Worm (Caenorhabditis elegans) whole organism, dauer: ENCODE data around the gene oac-40.

Source experiments
- unc-62 ChIP-seq: sonication (generic microtip); optimal IDR thresholded peaks from 2 replicates; lab custom pipeline; 2017; ENCODE audit warnings: missing biosample characterization, missing genetic modification reagents, missing genetic modification characterization

Gene oac-40

DNA sequence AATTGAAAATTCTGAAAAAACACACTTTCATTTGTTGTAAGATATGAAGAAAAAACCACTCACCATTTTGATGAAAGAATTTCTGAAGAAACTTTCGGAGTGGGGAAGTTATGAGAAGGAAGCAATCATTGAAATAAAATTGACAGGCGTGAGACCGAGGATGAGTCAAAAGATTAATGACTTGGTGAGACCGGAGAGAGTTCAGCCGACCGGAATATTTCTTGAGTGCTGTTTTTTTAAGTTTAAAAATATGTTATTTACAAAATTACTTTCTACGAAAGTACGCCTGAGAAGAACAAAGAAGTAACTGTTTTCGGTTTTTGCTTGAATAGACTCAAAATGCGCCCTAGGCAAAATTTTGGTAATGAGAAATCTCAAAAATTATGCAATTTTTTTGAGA is 39.7 kb downstream of the oac-40 start, which contains the start of gene C25E10.10:
C25E10.10 (minus strand) TSS at position 101 of the 400 bp plus-strand sequence.
- no peak for TF ChIP-seq unc-62 (GFP tag; lab: Kevin White, UChicago)

DNA sequence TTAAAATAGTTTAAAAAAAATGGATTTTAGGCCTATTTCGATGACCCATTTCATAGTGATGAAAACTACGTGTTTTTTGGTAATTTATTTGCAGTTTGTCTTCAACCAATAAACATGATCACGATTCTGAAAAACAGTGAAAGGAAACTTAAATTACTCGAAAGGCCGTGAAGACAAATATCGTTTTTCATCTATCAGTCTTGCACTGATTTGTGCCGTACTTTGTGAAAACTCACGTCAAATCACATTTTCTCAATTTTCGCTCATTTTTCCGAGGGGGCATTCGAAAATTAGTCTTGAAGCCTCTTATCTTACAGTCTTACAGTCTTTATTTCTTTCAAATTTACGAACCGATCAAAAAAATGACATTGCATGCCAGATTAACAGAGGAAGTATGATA is 42.0 kb downstream of the oac-40 start, which contains the start of gene C25E10.11:
C25E10.11 (minus strand) TSS at position 101 of the 400 bp plus-strand sequence.
- no peak for TF ChIP-seq unc-62 (GFP tag; lab: Kevin White, UChicago)

DNA sequence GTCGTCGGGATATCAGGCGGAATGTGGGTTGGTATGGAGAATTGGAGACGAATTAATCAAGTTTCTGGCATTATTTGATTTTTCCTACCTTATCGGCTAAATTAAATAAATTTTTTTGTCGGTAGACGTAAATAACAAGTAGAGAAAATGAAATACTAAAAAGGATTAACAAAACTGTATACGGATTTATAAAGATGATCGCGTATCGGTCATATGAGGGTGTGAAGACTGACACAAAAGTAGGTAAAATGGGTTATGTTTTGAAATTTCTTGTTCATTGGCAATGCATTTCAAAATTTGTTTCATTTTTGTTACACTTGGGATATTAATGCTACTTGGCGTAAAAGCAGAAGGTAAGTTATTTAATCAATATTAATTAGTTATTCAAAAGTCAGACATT is 42.9 kb downstream of the oac-40 start, which contains the start of the genes C25E10.16 and C25E10.13:
C25E10.16 (minus strand) TSS at position 101 of the 400 bp plus-strand sequence.
C25E10.13 (plus strand) TSS at position 256 of the 400 bp plus-strand sequence.
- no peak for TF ChIP-seq unc-62 (GFP tag; lab: Kevin White, UChicago)

DNA sequence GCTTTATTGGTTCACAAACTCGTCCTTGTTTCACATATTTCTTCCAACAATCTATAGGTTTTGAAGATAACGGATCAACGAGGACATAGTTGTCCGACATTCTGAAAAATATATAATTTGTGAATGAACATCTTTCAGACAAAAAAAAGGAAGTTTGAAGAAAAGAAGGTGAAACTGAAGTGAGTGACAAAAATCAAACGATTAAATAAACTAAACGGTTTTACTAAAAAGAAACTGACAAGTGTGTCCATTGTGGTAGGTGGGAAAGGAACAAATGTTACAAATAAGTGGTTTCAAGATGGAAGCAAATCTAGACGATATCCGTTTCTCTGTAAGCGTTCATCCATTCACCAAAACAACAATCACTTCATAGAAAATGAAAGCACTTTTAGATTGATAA is 45.8 kb downstream of the oac-40 start, which contains the start of gene C25E10.12:
C25E10.12 (minus strand) TSS at position 101 of the 400 bp plus-strand sequence.
- no peak for TF ChIP-seq unc-62 (GFP tag; lab: Kevin White, UChicago)

DNA sequence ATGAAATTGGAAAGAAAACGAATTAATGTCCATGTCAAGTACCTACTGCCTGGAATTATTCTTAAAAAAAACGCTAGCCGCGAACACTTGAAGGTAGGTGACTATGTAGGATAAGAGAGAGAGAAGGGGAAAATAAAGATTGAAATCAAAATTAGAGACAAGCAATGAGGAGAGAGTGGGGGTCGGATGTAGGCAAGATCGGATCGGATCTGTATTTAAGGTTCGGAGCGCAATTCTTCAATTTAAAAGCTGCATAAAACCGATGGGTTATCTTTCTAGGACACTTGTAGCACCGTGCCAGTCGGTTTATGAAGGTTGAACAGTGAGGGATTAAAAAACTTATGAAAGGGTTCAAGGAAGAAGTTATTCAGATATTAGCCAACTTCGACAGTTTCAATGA is 46.6 kb downstream of the oac-40 start:
- TF ChIP-seq unc-62 (GFP tag; lab: Kevin White, UChicago): no peak

DNA sequence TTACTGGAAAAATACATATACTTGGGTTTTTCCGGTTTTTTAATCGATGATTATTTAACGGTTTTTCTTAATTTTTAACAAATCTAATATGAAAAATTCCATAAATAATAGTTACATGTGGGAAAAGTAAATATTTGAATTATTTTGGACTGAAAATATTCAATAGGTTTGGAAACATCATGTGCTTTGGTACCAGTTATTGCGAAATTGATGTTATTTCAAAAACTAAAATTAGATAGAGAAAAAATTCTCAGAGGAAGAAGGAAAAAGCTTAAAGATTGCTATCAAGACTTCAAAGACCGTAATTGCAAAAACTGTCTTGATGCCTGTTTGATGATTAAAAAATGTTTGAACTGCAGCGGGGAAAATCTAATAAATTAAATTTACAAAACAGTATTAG is 48.4 kb downstream of the oac-40 start:
- TF ChIP-seq unc-62 (GFP tag; lab: Kevin White, UChicago): no peak

DNA sequence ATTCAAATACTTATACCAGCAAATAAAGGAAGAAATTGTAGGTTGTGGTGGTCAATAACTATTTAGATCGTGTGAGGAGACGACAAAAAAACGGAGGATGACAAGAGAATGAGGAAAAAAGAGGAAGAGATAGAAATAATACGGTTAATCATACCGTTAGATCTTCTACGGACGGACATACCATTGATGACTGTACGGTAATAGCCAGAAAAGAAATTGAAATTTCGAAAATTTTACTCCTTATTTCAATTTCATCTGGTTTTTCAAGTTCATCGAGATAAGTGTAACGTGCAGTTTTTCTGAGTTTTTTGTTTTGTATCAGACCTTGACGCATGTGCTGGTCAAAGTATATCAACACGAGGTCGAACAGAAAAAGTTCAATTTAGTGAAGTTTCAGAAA is 49.3 kb downstream of the oac-40 start:
- TF ChIP-seq unc-62 (GFP tag; lab: Kevin White, UChicago): no peak

DNA sequence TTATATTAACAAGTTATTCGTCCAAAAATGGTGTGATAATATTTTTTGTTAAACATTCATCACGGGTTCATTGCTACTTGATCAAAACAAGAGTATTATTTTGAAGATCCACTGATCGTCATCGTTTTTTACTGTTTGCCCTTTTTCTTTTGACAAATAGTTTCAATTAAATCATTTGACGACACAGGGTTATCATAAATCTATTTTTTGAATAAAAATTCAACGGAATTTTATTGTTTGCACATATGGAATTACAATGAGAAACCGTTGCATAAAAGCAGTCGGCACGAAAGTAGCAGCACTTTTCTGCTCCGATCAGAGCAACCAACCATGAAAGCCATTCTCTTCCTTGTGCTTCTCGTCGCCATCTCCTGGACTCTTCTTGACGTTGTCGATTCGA is 51.1 kb downstream of the oac-40 start, which contains the start of gene fip-2:
fip-2 (plus strand) TSS at position 301 of the 400 bp plus-strand sequence.
- TF ChIP-seq unc-62 (GFP tag; lab: Kevin White, UChicago): no peak
